Worm (Caenorhabditis elegans) whole organism, young adult: ENCODE data around the gene brf-1.

ENCODE experiments used
- C17E4.6 ChIP-seq: fragments of 200-800 bp; sonication (Bioruptor generic); IDR thresholded peaks from 2 replicates; pipeline ENCODE4 v1.3.6; 2022; ENCODE audit warnings: missing genetic modification reagents, missing genetic modification characterization, missing compliant biosample characterization
- D2030.7 ChIP-seq: fragments of 200-800 bp; sonication (Bioruptor generic); IDR thresholded peaks from 2 replicates; pipeline ENCODE4 v1.3.6; 2022; ENCODE audit warnings: missing genetic modification reagents, missing genetic modification characterization, missing compliant biosample characterization
- F33H1.4 ChIP-seq: fragments of 200-800 bp; sonication (Bioruptor generic); IDR thresholded peaks from 2 replicates; pipeline ENCODE4 v1.3.6; 2022; ENCODE audit warnings: missing genetic modification reagents, missing genetic modification characterization, missing compliant biosample characterization
- F52B5.7 ChIP-seq: sonication (generic microtip); optimal IDR thresholded peaks from 2 replicates; lab custom pipeline; 2016; ENCODE audit warnings: mild to moderate bottlenecking, missing genetic modification characterization, missing compliant biosample characterization
- F57A8.1 ChIP-seq: fragments of 200-800 bp; sonication (Bioruptor generic); optimal IDR thresholded peaks from 2 replicates; lab custom pipeline; 2018; ENCODE audit warnings: mild to moderate bottlenecking, missing genetic modification characterization, moderate library complexity, missing compliant biosample characterization
- F57C9.4 ChIP-seq: sonication (generic microtip); optimal IDR thresholded peaks from 2 replicates; lab custom pipeline; 2017; ENCODE audit warnings: mild to moderate bottlenecking, missing genetic modification characterization, missing compliant biosample characterization
- T07F8.4 ChIP-seq: sonication (generic microtip); optimal IDR thresholded peaks from 2 replicates; lab custom pipeline; 2016; ENCODE audit warnings: mild to moderate bottlenecking, missing genetic modification characterization, moderate library complexity, missing compliant biosample characterization
- T26A5.8 ChIP-seq: sonication (generic microtip); optimal IDR thresholded peaks from 2 replicates; lab custom pipeline; 2016; ENCODE audit warnings: missing genetic modification characterization, missing compliant biosample characterization
- Y53G8AR.9 ChIP-seq: fragments of 200-800 bp; sonication (Bioruptor generic); conservative IDR thresholded peaks from 2 replicates; pipeline ENCODE4 v1.3.6; 2022; ENCODE audit warnings: missing genetic modification reagents, missing genetic modification characterization, missing compliant biosample characterization
- Y56A3A.18 ChIP-seq: fragments of 200-800 bp; sonication (Bioruptor generic); IDR thresholded peaks from 2 replicates; pipeline ENCODE4 v1.3.6; 2022; ENCODE audit warnings: missing genetic modification reagents, missing genetic modification characterization, missing compliant biosample characterization
- Y67H2A.10 ChIP-seq: fragments of 200-800 bp; sonication (Bioruptor generic); conservative IDR thresholded peaks from 2 replicates; pipeline ENCODE4 v1.3.6; 2022; ENCODE audit warnings: missing genetic modification reagents, missing genetic modification characterization, missing compliant biosample characterization
- Y95B8A.8 ChIP-seq: fragments of 200-800 bp; sonication (Bioruptor generic); IDR thresholded peaks from 2 replicates; pipeline ENCODE4 v1.3.6; 2022; ENCODE audit warnings: missing genetic modification reagents, missing genetic modification characterization, missing compliant biosample characterization
- ama-1 ChIP-seq, 3 experiments: fragments of 150-350 bp in 1 of 3; sonication (generic microtip) in 2 of 3; optimal IDR thresholded peaks; 2 replicates each; lab custom pipeline; 2014 to 2018; ENCODE audit warnings: missing biosample characterization in 2 of 3, missing genetic modification characterization in 2 of 3, missing genetic modification reagents in 2 of 3
- aptf-3 ChIP-seq: fragments of 200-800 bp; sonication (Bioruptor generic); IDR thresholded peaks from 2 replicates; pipeline ENCODE4 v1.3.6; 2022; ENCODE audit warnings: missing genetic modification characterization, missing compliant biosample characterization
- attf-5 ChIP-seq: fragments of 200-800 bp; sonication (Bioruptor generic); optimal IDR thresholded peaks from 2 replicates; lab custom pipeline; 2018; ENCODE audit warnings: mild to moderate bottlenecking, missing genetic modification characterization, missing compliant biosample characterization
- attf-6 ChIP-seq: fragments of 200-800 bp; sonication (Bioruptor generic); IDR thresholded peaks from 2 replicates; pipeline ENCODE4 v1.3.6; 2022; ENCODE audit warnings: missing genetic modification reagents, missing genetic modification characterization, missing compliant biosample characterization
- bed-1 ChIP-seq: fragments of 200-800 bp; sonication (Bioruptor generic); IDR thresholded peaks from 2 replicates; pipeline ENCODE4 v1.3.6; 2022; ENCODE audit warnings: missing genetic modification reagents, missing genetic modification characterization, missing compliant biosample characterization
- ceh-40 ChIP-seq: fragments of 200-800 bp; sonication (Bioruptor generic); IDR thresholded peaks from 2 replicates; pipeline ENCODE4 v1.3.6; 2022; ENCODE audit warnings: missing genetic modification characterization, missing compliant biosample characterization
- ceh-91 ChIP-seq: fragments of 200-800 bp; sonication (Bioruptor generic); IDR thresholded peaks from 2 replicates; pipeline ENCODE4 v1.3.6; 2022; ENCODE audit warnings: missing genetic modification reagents, missing genetic modification characterization, missing compliant biosample characterization
- efl-1 ChIP-seq: fragments of 150-350 bp; optimal IDR thresholded peaks from 2 replicates; lab custom pipeline; 2014; ENCODE audit warnings: missing biosample characterization, missing genetic modification reagents, missing genetic modification characterization
- egrh-3 ChIP-seq: fragments of 200-800 bp; sonication (Bioruptor generic); IDR thresholded peaks from 2 replicates; pipeline ENCODE4 v1.3.6; 2022; ENCODE audit warnings: missing genetic modification reagents, missing genetic modification characterization, missing compliant biosample characterization
- ekl-4 ChIP-seq: fragments of 200-800 bp; sonication (Bioruptor generic); IDR thresholded peaks from 2 replicates; pipeline ENCODE4 v1.3.6; 2022; ENCODE audit warnings: missing genetic modification reagents, missing genetic modification characterization, missing compliant biosample characterization
- ets-4 ChIP-seq: fragments of 200-800 bp; sonication (Bioruptor generic); optimal IDR thresholded peaks from 2 replicates; lab custom pipeline; 2018; ENCODE audit warnings: mild to moderate bottlenecking, missing genetic modification characterization, missing compliant biosample characterization
- gei-17 ChIP-seq: fragments of 200-800 bp; sonication (Bioruptor generic); optimal IDR thresholded peaks from 2 replicates; lab custom pipeline; 2018; ENCODE audit warnings: mild to moderate bottlenecking, missing genetic modification characterization, missing compliant biosample characterization
- hmg-20 ChIP-seq: fragments of 200-800 bp; sonication (Bioruptor generic); IDR thresholded peaks from 2 replicates; pipeline ENCODE4 v1.3.6; 2022; ENCODE audit warnings: missing genetic modification reagents, missing genetic modification characterization, missing compliant biosample characterization
- hsf-1 ChIP-seq: fragments of 200-800 bp; sonication (Bioruptor generic); IDR thresholded peaks from 2 replicates; pipeline ENCODE4 v1.3.6; 2022; ENCODE audit warnings: missing genetic modification reagents, missing genetic modification characterization, missing compliant biosample characterization
- lin-26 ChIP-seq: fragments of 200-800 bp; sonication (Bioruptor generic); IDR thresholded peaks from 2 replicates; pipeline ENCODE4 v1.3.6; 2022; ENCODE audit warnings: missing genetic modification reagents, missing genetic modification characterization, missing compliant biosample characterization
- lin-35 ChIP-seq, 3 experiments: fragments of 150-350 bp in 2 of 3; sonication (generic microtip) in 1 of 3; optimal IDR thresholded peaks; 2 replicates each; lab custom pipeline; 2014 to 2018; ENCODE audit warnings: missing biosample characterization in 3 of 3, missing genetic modification characterization in 3 of 3, missing genetic modification reagents in 3 of 3
- lir-1 ChIP-seq: fragments of 200-800 bp; sonication (Bioruptor generic); conservative IDR thresholded peaks from 2 replicates; pipeline ENCODE4 v1.3.6; 2022; ENCODE audit warnings: missing genetic modification reagents, missing genetic modification characterization, missing compliant biosample characterization
- lsl-1 ChIP-seq: fragments of 200-800 bp; sonication (Bioruptor generic); optimal IDR thresholded peaks from 2 replicates; lab custom pipeline; 2018; ENCODE audit warnings: mild to moderate bottlenecking, missing genetic modification characterization, moderate library complexity, missing compliant biosample characterization
- lsy-27 ChIP-seq: sonication (generic microtip); optimal IDR thresholded peaks from 2 replicates; lab custom pipeline; 2017; ENCODE audit warnings: missing genetic modification characterization, mild to moderate bottlenecking, missing compliant biosample characterization, antibody characterized with exemption, missing genotype, borderline replicate concordance; ENCODE audit not compliant: insufficient read depth
- madf-8 ChIP-seq: fragments of 200-800 bp; sonication (Bioruptor generic); conservative IDR thresholded peaks from 2 replicates; pipeline ENCODE4 v1.3.6; 2022; ENCODE audit warnings: missing genetic modification reagents, missing genetic modification characterization, missing compliant biosample characterization
- mxl-1 ChIP-seq: sonication (generic microtip); optimal IDR thresholded peaks from 2 replicates; lab custom pipeline; 2016; ENCODE audit warnings: missing genetic modification characterization, missing compliant biosample characterization
- pbrm-1 ChIP-seq: fragments of 200-800 bp; sonication (Bioruptor generic); IDR thresholded peaks from 2 replicates; pipeline ENCODE4 v1.3.6; 2022; ENCODE audit warnings: missing genetic modification reagents, missing genetic modification characterization, missing compliant biosample characterization
- pha-4 ChIP-seq: fragments of 150-350 bp; sonication (generic microtip); optimal IDR thresholded peaks from 2 replicates; lab custom pipeline; 2014; ENCODE audit warnings: missing biosample characterization, missing genetic modification reagents, missing genetic modification characterization
- rcor-1 ChIP-seq: fragments of 200-800 bp; sonication (Bioruptor generic); IDR thresholded peaks from 2 replicates; pipeline ENCODE4 v1.3.6; 2022; ENCODE audit warnings: missing genetic modification reagents, missing genetic modification characterization, missing compliant biosample characterization
- rec-8 ChIP-seq, 2 experiments: sonication (generic microtip); optimal IDR thresholded peaks; 2 replicates each; lab custom pipeline; 2016; ENCODE audit warnings: mild to moderate bottlenecking in 2 of 2, missing genetic modification characterization in 2 of 2, missing genetic modification reagents in 2 of 2, missing genotype in 2 of 2, missing biosample characterization in 1 of 2, missing compliant biosample characterization in 1 of 2, moderate library complexity in 1 of 2
- snpc-3.4 ChIP-seq: sonication (generic microtip); optimal IDR thresholded peaks from 2 replicates; lab custom pipeline; 2017; ENCODE audit warnings: missing genetic modification characterization, mild to moderate bottlenecking, missing compliant biosample characterization, antibody characterized with exemption, moderate library complexity, missing genotype, missing genetic modification reagents
- snpc-4 ChIP-seq, 5 experiments: fragments of 150-350 bp in 1 of 5; sonication (generic microtip) in 4 of 5; optimal IDR thresholded peaks; 2 replicates each; lab custom pipeline; 2014 to 2018; ENCODE audit warnings: missing genetic modification characterization in 5 of 5, missing biosample characterization in 3 of 5, antibody characterized with exemption in 2 of 5, mild to moderate bottlenecking in 2 of 5, missing compliant biosample characterization in 2 of 5, missing genotype in 2 of 5, moderate library complexity in 2 of 5, missing genetic modification reagents in 1 of 5
- unc-130 ChIP-seq: sonication (generic microtip); optimal IDR thresholded peaks from 2 replicates; lab custom pipeline; 2016; ENCODE audit warnings: missing genetic modification reagents, missing genetic modification characterization, missing compliant biosample characterization
- unc-62 ChIP-seq: fragments of 150-350 bp; optimal IDR thresholded peaks from 2 replicates; lab custom pipeline; 2014; ENCODE audit warnings: missing biosample characterization, missing genetic modification reagents, missing genetic modification characterization
- zfh-2 ChIP-seq: fragments of 200-800 bp; sonication (Bioruptor generic); conservative IDR thresholded peaks from 2 replicates; pipeline ENCODE4 v1.3.6; 2022; ENCODE audit warnings: missing genetic modification reagents, missing genetic modification characterization, missing compliant biosample characterization
- ztf-18 ChIP-seq: sonication (generic microtip); optimal IDR thresholded peaks from 2 replicates; lab custom pipeline; 2016; ENCODE audit warnings: missing genotype, mild to moderate bottlenecking, missing genetic modification characterization, missing compliant biosample characterization
- ztf-22 ChIP-seq: fragments of 200-800 bp; sonication (Bioruptor generic); optimal IDR thresholded peaks from 2 replicates; lab custom pipeline; 2018; ENCODE audit warnings: mild to moderate bottlenecking, missing genetic modification characterization, moderate library complexity, missing compliant biosample characterization

brf-1 gene

ce11 chrII:7299042-7299441 lies 6.6 kb upstream of the brf-1 start, which contains the start of gene C30G12.1:
C30G12.1 (plus strand) TSS chrII:7299342.
- TF ChIP-seq efl-1 (GFP tag; lab: Kevin White, UChicago) (no peak), unc-130 (no peak), aptf-3 (GFP tag; lab: Robert Waterston, UW) (no peak), Y56A3A.18 (GFP tag; lab: Robert Waterston, UW) (no peak), D2030.7 (no peak), F57A8.1 (GFP tag; lab: Kevin White, UChicago) (no peak), lsl-1 (GFP tag; lab: Kevin White, UChicago) (no peak), hmg-20 (GFP tag; lab: Robert Waterston, UW) (no peak), madf-8 (GFP tag; lab: Robert Waterston, UW) (no peak), ets-4 (GFP tag; lab: Kevin White, UChicago) (no peak), ceh-40 (GFP tag; lab: Robert Waterston, UW) (no peak)

DNA sequence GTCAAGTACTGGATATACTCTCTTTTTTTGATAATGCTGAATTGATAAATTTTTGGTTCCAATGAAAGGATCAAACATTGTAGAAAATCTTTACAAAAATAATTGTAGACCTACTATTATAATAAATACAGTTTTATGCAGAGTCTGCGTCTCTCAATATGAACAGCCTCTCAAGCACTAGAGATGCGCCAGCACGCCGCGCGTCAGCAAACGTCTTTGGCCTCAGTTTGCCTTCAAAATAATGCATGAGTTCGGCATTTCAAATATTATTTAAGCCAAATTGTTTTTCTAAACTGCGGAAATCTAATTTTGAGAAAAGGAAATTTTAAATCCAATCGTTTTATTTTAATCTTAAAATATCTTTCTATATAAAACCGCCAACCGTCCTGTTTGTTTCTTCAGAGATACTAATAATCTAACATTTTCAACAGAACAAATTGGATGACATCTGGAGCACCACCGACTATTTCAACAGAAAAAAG lies 3.9 kb upstream of the brf-1 start, which contains the start of gene cul-4:
Gene cul-4, plus strand, starts transcription at position 432 of the 482 bp plus-strand sequence.
- TF ChIP-seq C17E4.6, result no peak
- no peak for TF ChIP-seq T07F8.4 (tag; lab: Kevin White, UChicago)
- TF ChIP-seq ekl-4 (GFP tag; lab: Robert Waterston, UW), result peak; percentile 73
- TF ChIP-seq ets-4 (GFP tag; lab: Kevin White, UChicago), result no peak
- TF ChIP-seq ztf-22 (GFP tag; lab: Kevin White, UChicago), result no peak
- peak; percentile 88 for TF ChIP-seq rcor-1 (GFP tag; lab: Robert Waterston, UW)
- no peak for TF ChIP-seq F52B5.7
- TF ChIP-seq lin-35 (GFP tag; optimal IDR thresholded peaks at IDR 0.05; lab: Kevin White, UChicago), result peak in 2 of 3 experiments; percentile 25 to 59
- TF ChIP-seq pha-4, result no peak
- TF ChIP-seq efl-1 (GFP tag; lab: Kevin White, UChicago), result peak; percentile 63
- TF ChIP-seq Y95B8A.8 (GFP tag; lab: Robert Waterston, UW), result 0 out of 2 replicates have a peak, but pooled peaks have one; percentile 17
- TF ChIP-seq egrh-3 (GFP tag; lab: Robert Waterston, UW), result no peak
- peak; percentile 98 for TF ChIP-seq ztf-18
- peak; percentile 86 for TF ChIP-seq F33H1.4 (GFP tag; lab: Robert Waterston, UW)
- peak; percentile 36 for TF ChIP-seq snpc-4 (GFP tag; optimal IDR thresholded peaks at IDR 0.05; lab: Kevin White, UChicago)
- TF ChIP-seq snpc-4 (tag; optimal IDR thresholded peaks at IDR 0.05; lab: Kevin White, UChicago), result peak in 3 of 4 experiments; percentile 64 to 79 (median 70)
- TF ChIP-seq lir-1, result peak; percentile 37; the same call in 1 of the 2 replicates
- no peak for TF ChIP-seq gei-17 (GFP tag; lab: Kevin White, UChicago)
- 0 out of 2 replicates have a peak, but pooled peaks have one; percentile 51 for TF ChIP-seq hmg-20 (GFP tag; lab: Robert Waterston, UW)
- peak; percentile 50 for TF ChIP-seq attf-5 (GFP tag; lab: Kevin White, UChicago)
- peak; percentile 53 for TF ChIP-seq unc-130
- TF ChIP-seq lsy-27 (tag; lab: Kevin White, UChicago), result no peak
- no peak for TF ChIP-seq F57C9.4 (tag; lab: Kevin White, UChicago)
- TF ChIP-seq lsl-1 (GFP tag; lab: Kevin White, UChicago), result peak; percentile 94
- TF ChIP-seq zfh-2 (GFP tag; lab: Robert Waterston, UW), result no peak
- peak; percentile 71 for TF ChIP-seq hsf-1 (GFP tag; lab: Robert Waterston, UW)
- no peak for TF ChIP-seq T26A5.8
- peak; percentile 91 for TF ChIP-seq snpc-3.4 (tag; lab: Kevin White, UChicago)
- TF ChIP-seq Y67H2A.10, result no peak
- TF ChIP-seq pbrm-1 (GFP tag; lab: Robert Waterston, UW), result peak; percentile 86
- TF ChIP-seq ama-1 (optimal IDR thresholded peaks at IDR 0.05; lab: Kevin White, UChicago), result no peak
- TF ChIP-seq ama-1 (GFP tag; optimal IDR thresholded peaks at IDR 0.05; lab: Kevin White, UChicago), result no peak
- peak; percentile 65; the same call in 1 of the 2 replicates for TF ChIP-seq Y53G8AR.9 (GFP tag; lab: Robert Waterston, UW)
- peak; percentile 80 for TF ChIP-seq ceh-91
- peak; percentile 88 for TF ChIP-seq D2030.7
- no peak for TF ChIP-seq mxl-1 (tag; lab: Kevin White, UChicago)
- TF ChIP-seq attf-6 (GFP tag; lab: Robert Waterston, UW), result peak; percentile 71
- no peak for TF ChIP-seq unc-62
- no peak for TF ChIP-seq lin-26 (GFP tag; lab: Robert Waterston, UW)
- no peak for TF ChIP-seq rec-8 (tag; optimal IDR thresholded peaks at IDR 0.05; lab: Kevin White, UChicago)
- no peak for TF ChIP-seq bed-1 (GFP tag; lab: Robert Waterston, UW)
